Worm (Caenorhabditis elegans) whole organism, L4 larva: Measurements from ENCODE around the gene Y62E10A.13.

Experiments
- F37D6.2 ChIP-seq: sonication (generic microtip); optimal IDR thresholded peaks from 2 replicates; lab custom pipeline; 2016; ENCODE audit warnings: mild to moderate bottlenecking, missing genetic modification characterization, missing compliant biosample characterization
- ceh-62 ChIP-seq: sonication (generic microtip); optimal IDR thresholded peaks from 2 replicates; lab custom pipeline; 2017; ENCODE audit warnings: missing biosample characterization, missing genetic modification characterization
- dve-1 ChIP-seq: sonication (generic microtip); optimal IDR thresholded peaks from 2 replicates; lab custom pipeline; 2017; ENCODE audit warnings: antibody characterized with exemption, mild to moderate bottlenecking, missing genetic modification characterization, missing compliant biosample characterization; ENCODE audit not compliant: insufficient read depth
- mdl-1 ChIP-seq, 2 experiments: fragments of 150-350 bp in 1 of 2; sonication (generic microtip) in 1 of 2; optimal IDR thresholded peaks; 2 replicates each; lab custom pipeline; 2014 to 2017; ENCODE audit warnings: missing biosample characterization in 2 of 2, missing genetic modification characterization in 2 of 2

- TF ChIP-seq ceh-62 (no peak), mdl-1 (tag; optimal IDR thresholded peaks at IDR 0.05; lab: Kevin White, UChicago) (no peak), dve-1 (tag; lab: Kevin White, UChicago) (no peak), F37D6.2 (tag; lab: Kevin White, UChicago) (no peak)
Measured at ce11 chrIV:13445275-13445674, 46.4 kb upstream of the Y62E10A.13 start, which contains the start of gene mam-3.
